Fruit fly (Drosophila melanogaster) whole organism, embryonic: Measurements from ENCODE around the gene Jhbp7.

Source experiments
- Adf1 ChIP-seq: fragments of 200-800 bp; sonication (Bioruptor generic); IDR thresholded peaks from 2 replicates; pipeline ENCODE4 v1.3.6; 2022; ENCODE audit warnings: missing biosample characterization, missing genetic modification characterization
- CG12155 ChIP-seq: fragments of 200-800 bp; sonication (Bioruptor generic); optimal IDR thresholded peaks from 3 replicates; lab custom pipeline; 2016; ENCODE audit warnings: missing biosample characterization, missing genetic modification characterization
- CG12219 ChIP-seq: fragments of 200-800 bp; sonication (Bioruptor generic); optimal IDR thresholded peaks from 3 replicates; lab custom pipeline; 2018; ENCODE audit warnings: missing biosample characterization, mild to moderate bottlenecking, missing genetic modification characterization
- CG12391 ChIP-seq: fragments of 200-800 bp; sonication (Bioruptor generic); optimal IDR thresholded peaks from 3 replicates; lab custom pipeline; 2018; ENCODE audit warnings: missing biosample characterization, mild to moderate bottlenecking, missing genetic modification characterization, moderate library complexity
- CG12659 ChIP-seq: fragments of 200-800 bp; sonication (Bioruptor generic); optimal IDR thresholded peaks from 3 replicates; lab custom pipeline; 2017; ENCODE audit warnings: mild to moderate bottlenecking, missing biosample characterization, missing genetic modification reagents, missing genetic modification characterization
- CG14014 ChIP-seq: fragments of 200-800 bp; sonication (Bioruptor generic); IDR thresholded peaks from 2 replicates; pipeline ENCODE4 v1.3.6; 2022; ENCODE audit warnings: missing biosample characterization, missing genetic modification characterization
- CG1602 ChIP-seq: fragments of 200-800 bp; sonication (Bioruptor generic); optimal IDR thresholded peaks from 3 replicates; lab custom pipeline; 2016; ENCODE audit warnings: missing biosample characterization, missing genetic modification characterization
- CG17186 ChIP-seq: fragments of 200-800 bp; sonication (Bioruptor generic); optimal IDR thresholded peaks from 3 replicates; lab custom pipeline; 2017; ENCODE audit warnings: missing biosample characterization, missing genetic modification reagents, missing genetic modification characterization
- CG2875 ChIP-seq: fragments of 200-800 bp; sonication (Bioruptor generic); optimal IDR thresholded peaks from 2 replicates; lab custom pipeline; 2017; ENCODE audit warnings: missing biosample characterization, mild to moderate bottlenecking, missing genetic modification characterization, missing genetic modification reagents
- CG42726 ChIP-seq: fragments of 200-800 bp; sonication (Bioruptor generic); IDR thresholded peaks from 2 replicates; pipeline ENCODE4 v1.3.6; 2022; ENCODE audit warnings: missing biosample characterization, missing genetic modification characterization; ENCODE audit not compliant: partially characterized antibody
- CG6765 ChIP-seq: fragments of 200-800 bp; sonication (Bioruptor generic); optimal IDR thresholded peaks from 3 replicates; lab custom pipeline; 2017; ENCODE audit warnings: missing biosample characterization, mild to moderate bottlenecking, missing genetic modification characterization
- CG7928 ChIP-seq: fragments of 200-800 bp; sonication (Bioruptor generic); optimal IDR thresholded peaks from 2 replicates; lab custom pipeline; 2017; ENCODE audit warnings: missing biosample characterization, mild to moderate bottlenecking, missing genetic modification characterization
- CG9437 ChIP-seq: fragments of 200-800 bp; sonication (Bioruptor generic); optimal IDR thresholded peaks from 2 replicates; lab custom pipeline; 2018; ENCODE audit warnings: missing biosample characterization, mild to moderate bottlenecking, missing genetic modification characterization
- CG9797 ChIP-seq: fragments of 200-800 bp; sonication (Bioruptor generic); optimal IDR thresholded peaks from 3 replicates; lab custom pipeline; 2018; ENCODE audit warnings: missing biosample characterization, mild to moderate bottlenecking, missing genetic modification characterization
- D19B ChIP-seq: fragments of 200-800 bp; sonication (Bioruptor generic); optimal IDR thresholded peaks from 2 replicates; lab custom pipeline; 2017; ENCODE audit warnings: missing biosample characterization, mild to moderate bottlenecking, missing genetic modification characterization
- Fer2 ChIP-seq: fragments of 200-800 bp; sonication (Bioruptor generic); optimal IDR thresholded peaks from 2 replicates; lab custom pipeline; 2018; ENCODE audit warnings: missing biosample characterization, mild to moderate bottlenecking, missing genetic modification characterization, moderate library complexity
- HHEX ChIP-seq: fragments of 200-800 bp; sonication (Bioruptor generic); optimal IDR thresholded peaks from 3 replicates; lab custom pipeline; 2017; ENCODE audit warnings: missing biosample characterization, mild to moderate bottlenecking, missing genetic modification characterization, missing genetic modification reagents
- HLH3B ChIP-seq: fragments of 200-800 bp; sonication (Bioruptor generic); IDR thresholded peaks from 2 replicates; pipeline ENCODE4 v1.3.6; 2022; ENCODE audit warnings: missing biosample characterization, missing genetic modification characterization
- HLH4C ChIP-seq: fragments of 200-800 bp; sonication (Bioruptor generic); IDR thresholded peaks from 3 replicates; pipeline ENCODE4 v1.3.6; 2022; ENCODE audit warnings: missing biosample characterization, missing genetic modification characterization; ENCODE audit not compliant: partially characterized antibody
- Hmx ChIP-seq: fragments of 200-800 bp; sonication (Bioruptor generic); optimal IDR thresholded peaks from 2 replicates; lab custom pipeline; 2016; ENCODE audit warnings: missing biosample characterization, missing genetic modification characterization
- Hsf ChIP-seq: fragments of 200-800 bp; sonication (Bioruptor generic); optimal IDR thresholded peaks from 3 replicates; lab custom pipeline; 2016; ENCODE audit warnings: missing biosample characterization, missing genetic modification characterization
- Nf-YC ChIP-seq: fragments of 200-800 bp; optimal IDR thresholded peaks from 3 replicates; lab custom pipeline; 2019; ENCODE audit warnings: missing biosample characterization, mild to moderate bottlenecking, missing genetic modification characterization, moderate library complexity
- Optix ChIP-seq: fragments of 200-800 bp; sonication (Bioruptor generic); IDR thresholded peaks from 3 replicates; pipeline ENCODE4 v1.3.6; 2022; ENCODE audit warnings: missing biosample characterization, missing genetic modification characterization
- Sox102F ChIP-seq: fragments of 200-800 bp; sonication (Bioruptor generic); optimal IDR thresholded peaks from 2 replicates; lab custom pipeline; 2018; ENCODE audit warnings: missing biosample characterization, mild to moderate bottlenecking, missing genetic modification characterization, moderate library complexity
- Ssrp ChIP-seq: fragments of 200-800 bp; sonication (Bioruptor generic); optimal IDR thresholded peaks from 2 replicates; lab custom pipeline; 2018; ENCODE audit warnings: missing biosample characterization, mild to moderate bottlenecking, missing genetic modification characterization, moderate library complexity
- Usf ChIP-seq: fragments of 200-800 bp; sonication (Bioruptor generic); optimal IDR thresholded peaks from 2 replicates; lab custom pipeline; 2017; ENCODE audit warnings: missing genotype, missing biosample characterization, missing genetic modification characterization
- Xrp1 ChIP-seq: fragments of 200-800 bp; sonication (Bioruptor generic); IDR thresholded peaks from 2 replicates; pipeline ENCODE4 v1.3.6; 2022; ENCODE audit warnings: missing biosample characterization, missing genetic modification characterization
- bbx ChIP-seq: fragments of 200-800 bp; sonication (Bioruptor generic); IDR thresholded peaks from 2 replicates; pipeline ENCODE4 v1.3.6; 2022; ENCODE audit warnings: missing biosample characterization, missing genetic modification characterization; ENCODE audit not compliant: partially characterized antibody
- cg ChIP-seq: fragments of 200-800 bp; sonication (Bioruptor generic); optimal IDR thresholded peaks from 3 replicates; lab custom pipeline; 2019; ENCODE audit warnings: missing biosample characterization, mild to moderate bottlenecking, missing genetic modification characterization, moderate library complexity
- chinmo ChIP-seq: fragments of 200-800 bp; sonication (Bioruptor generic); IDR thresholded peaks from 4 replicates; pipeline ENCODE4 v1.3.6; 2022; ENCODE audit warnings: missing biosample characterization, missing genetic modification characterization; ENCODE audit not compliant: partially characterized antibody
- chn ChIP-seq: fragments of 200-800 bp; sonication (Bioruptor generic); optimal IDR thresholded peaks from 2 replicates; lab custom pipeline; 2016; ENCODE audit warnings: missing biosample characterization, missing genetic modification characterization
- corto ChIP-seq: fragments of 200-800 bp; sonication (Bioruptor generic); optimal IDR thresholded peaks from 2 replicates; lab custom pipeline; 2016; ENCODE audit warnings: missing biosample characterization, mild to moderate bottlenecking, missing genetic modification characterization, moderate library complexity
- danr ChIP-seq: fragments of 200-800 bp; sonication (Bioruptor generic); IDR thresholded peaks from 2 replicates; pipeline ENCODE4 v1.3.6; 2022; ENCODE audit warnings: missing biosample characterization, missing genetic modification characterization
- fd64A ChIP-seq: fragments of 200-800 bp; sonication (Bioruptor generic); optimal IDR thresholded peaks from 3 replicates; lab custom pipeline; 2018; ENCODE audit warnings: missing biosample characterization, mild to moderate bottlenecking, missing genetic modification characterization
- hb ChIP-seq: fragments of 200-800 bp; sonication (Bioruptor generic); IDR thresholded peaks from 3 replicates; pipeline ENCODE4 v1.3.6; 2022; ENCODE audit warnings: missing biosample characterization, missing genetic modification characterization; ENCODE audit not compliant: partially characterized antibody
- insv ChIP-seq, 2 experiments: fragments of 200-800 bp; sonication (Bioruptor generic); optimal IDR thresholded peaks; 3 replicates each; lab custom pipeline; 2016 to 2018; ENCODE audit warnings: missing biosample characterization in 2 of 2, missing genetic modification characterization in 2 of 2
- inv ChIP-seq: fragments of 200-800 bp; sonication (Bioruptor generic); IDR thresholded peaks from 2 replicates; pipeline ENCODE4 v1.3.6; 2022; ENCODE audit warnings: missing biosample characterization, missing genetic modification characterization; ENCODE audit not compliant: partially characterized antibody
- kah ChIP-seq: fragments of 200-800 bp; sonication (Bioruptor generic); optimal IDR thresholded peaks from 2 replicates; lab custom pipeline; 2018; ENCODE audit warnings: missing biosample characterization, mild to moderate bottlenecking, missing genetic modification characterization
- kay ChIP-seq: fragments of 200-800 bp; sonication (Bioruptor generic); optimal IDR thresholded peaks from 2 replicates; lab custom pipeline; 2016; ENCODE audit warnings: missing biosample characterization, missing genetic modification characterization
- nom ChIP-seq: fragments of 200-800 bp; sonication (Bioruptor generic); optimal IDR thresholded peaks from 2 replicates; lab custom pipeline; 2017; ENCODE audit warnings: missing biosample characterization, missing genetic modification characterization, mild to moderate bottlenecking, moderate library complexity, missing genetic modification reagents
- prd ChIP-seq, 3 experiments: fragments of >200 bp in 2 of 3; fragments of 200-800 bp in 1 of 3; sonication (Bioruptor generic) in 1 of 3; optimal IDR thresholded peaks in 2 of 3; IDR thresholded peaks in 1 of 3; 2 replicates in 2 of 3; 3 replicates in 1 of 3; pipeline versions ENCODE4 v1.3.6 to Lab custom; 2017 to 2022; ENCODE audit warnings: missing biosample characterization in 1 of 3, missing genetic modification characterization in 1 of 3
- slou ChIP-seq: fragments of 200-800 bp; sonication (Bioruptor generic); optimal IDR thresholded peaks from 3 replicates; lab custom pipeline; 2016; ENCODE audit warnings: missing biosample characterization, missing genetic modification characterization
- tll ChIP-seq, 2 experiments: fragments of 200-800 bp in 1 of 2; fragments of >200 bp in 1 of 2; sonication (Bioruptor generic) in 1 of 2; optimal IDR thresholded peaks; 2 replicates each; lab custom pipeline; 2017 to 2019; ENCODE audit warnings: missing biosample characterization in 2 of 2, missing genetic modification characterization in 2 of 2, mild to moderate bottlenecking in 1 of 2, moderate library complexity in 1 of 2
- trem ChIP-seq: fragments of 200-800 bp; optimal IDR thresholded peaks from 3 replicates; lab custom pipeline; 2019; ENCODE audit warnings: missing biosample characterization, mild to moderate bottlenecking, missing genetic modification characterization, moderate library complexity
- trh ChIP-seq: fragments of 200-800 bp; sonication (Bioruptor generic); optimal IDR thresholded peaks from 2 replicates; lab custom pipeline; 2016; ENCODE audit warnings: missing biosample characterization, missing genetic modification characterization
- unc-4 ChIP-seq: fragments of 200-800 bp; sonication (Bioruptor generic); IDR thresholded peaks from 2 replicates; pipeline ENCODE4 v1.3.6; 2022; ENCODE audit warnings: missing biosample characterization, missing genetic modification characterization; ENCODE audit not compliant: partially characterized antibody
- vnd ChIP-seq: fragments of 200-800 bp; sonication (Bioruptor generic); IDR thresholded peaks from 3 replicates; pipeline ENCODE4 v1.3.6; 2022; ENCODE audit warnings: missing biosample characterization, missing genetic modification characterization; ENCODE audit not compliant: partially characterized antibody
- wor ChIP-seq: fragments of 200-800 bp; sonication (Bioruptor generic); IDR thresholded peaks from 2 replicates; pipeline ENCODE4 v1.3.6; 2022; ENCODE audit warnings: missing biosample characterization, missing genetic modification characterization

Gene Jhbp7

dm6 chr3R:25265589-25266201 lies 28.3 kb downstream of the Jhbp7 start, which contains the start of the genes GlnRS and RIOK2 (continued):
- TF ChIP-seq fd64A (GFP tag; lab: Kevin White, UChicago) (no peak), CG42726 (GFP tag; lab: Robert Waterston, UW) (peak; percentile 91), Hmx (GFP tag; lab: Kevin White, UChicago) (no peak), tll (GFP tag; optimal IDR thresholded peaks at IDR 0.05; lab: Kevin White, UChicago) (no peak), Nf-YC (tag; lab: Kevin White, UChicago) (no peak), corto (no peak), chn (GFP tag; lab: Kevin White, UChicago) (no peak), HLH3B (no peak), Xrp1 (GFP tag; lab: Robert Waterston, UW) (0 out of 2 replicates have a peak, but pooled peaks have one; percentile 15), Fer2 (tag; lab: Kevin White, UChicago) (no peak), inv (GFP tag; lab: Robert Waterston, UW) (peak; percentile 94), CG9797 (peak; percentile 94), Ssrp (tag; lab: Kevin White, UChicago) (no peak), CG12155 (GFP tag; lab: Kevin White, UChicago) (no peak), hb (GFP tag; lab: Robert Waterston, UW) (peak; percentile 93), HLH4C (GFP tag; lab: Robert Waterston, UW) (peak; percentile 92), chinmo (GFP tag; lab: Robert Waterston, UW) (peak; percentile 100), insv (GFP tag; optimal IDR thresholded peaks at IDR 0.05; lab: Kevin White, UChicago) (no peak), unc-4 (GFP tag; lab: Robert Waterston, UW) (peak; percentile 97), Hsf (GFP tag; lab: Kevin White, UChicago) (peak; percentile 35), CG2875 (GFP tag; lab: Kevin White, UChicago) (no peak), Adf1 (no peak), kah (peak; percentile 44), CG9437 (GFP tag; lab: Kevin White, UChicago) (no peak), trem (peak; percentile 81), CG14014 (GFP tag; lab: Robert Waterston, UW) (no peak), CG12391 (peak; percentile 31), nom (GFP tag; lab: Kevin White, UChicago) (no peak), D19B (GFP tag; lab: Kevin White, UChicago) (no peak), CG7928 (GFP tag; lab: Kevin White, UChicago) (no peak), wor (no peak), Sox102F (no peak), CG1602 (GFP tag; lab: Kevin White, UChicago) (no peak), HHEX (GFP tag; lab: Kevin White, UChicago) (no peak), prd (optimal IDR thresholded peaks at IDR 0.05; lab: Kevin White, UChicago) (no peak), prd (GFP tag; IDR thresholded peaks at IDR 0.05; lab: Robert Waterston, UW) (no peak), vnd (peak; percentile 92), danr (no peak), slou (GFP tag; lab: Kevin White, UChicago) (no peak), cg (GFP tag; lab: Kevin White, UChicago) (no peak), CG12219 (GFP tag; lab: Kevin White, UChicago) (no peak), Optix (GFP tag; lab: Robert Waterston, UW) (no peak), kay (peak; percentile 68), CG6765 (GFP tag; lab: Kevin White, UChicago) (no peak), Usf (GFP tag; lab: Kevin White, UChicago) (no peak), bbx (GFP tag; lab: Robert Waterston, UW) (peak; percentile 96), trh (GFP tag; lab: Kevin White, UChicago) (no peak), CG12659 (GFP tag; lab: Kevin White, UChicago) (peak; percentile 64), CG17186 (GFP tag; lab: Kevin White, UChicago) (peak; percentile 77)
